Worm (Caenorhabditis elegans) whole organism, L2 larva: ENCODE results near the gene F54F2.14.

ENCODE experiments used
- C34F6.9 ChIP-seq: fragments of 150-350 bp; optimal IDR thresholded peaks from 2 replicates; lab custom pipeline; 2014; ENCODE audit warnings: missing biosample characterization, missing genetic modification characterization
- F13H6.1 ChIP-seq: sonication (generic microtip); optimal IDR thresholded peaks from 2 replicates; lab custom pipeline; 2016; ENCODE audit warnings: missing genetic modification characterization, missing compliant biosample characterization
- R02D3.7 ChIP-seq: fragments of 150-350 bp; optimal IDR thresholded peaks from 2 replicates; lab custom pipeline; 2014; ENCODE audit warnings: missing biosample characterization, missing genetic modification characterization
- alr-1 ChIP-seq: fragments of 150-350 bp; optimal IDR thresholded peaks from 2 replicates; lab custom pipeline; 2014; ENCODE audit warnings: missing biosample characterization, missing genetic modification characterization
- aly-2 ChIP-seq: fragments of 150-350 bp; optimal IDR thresholded peaks from 2 replicates; lab custom pipeline; 2014; ENCODE audit warnings: missing biosample characterization, missing genetic modification characterization
- ama-1 ChIP-seq: fragments of 150-350 bp; optimal IDR thresholded peaks from 2 replicates; lab custom pipeline; 2018; ENCODE audit warnings: inconsistent platforms
- blmp-1 ChIP-seq: sonication (generic microtip); optimal IDR thresholded peaks from 2 replicates; lab custom pipeline; 2017; ENCODE audit warnings: missing genetic modification characterization, mild to moderate bottlenecking, missing compliant biosample characterization, antibody characterized with exemption, moderate library complexity; ENCODE audit not compliant: insufficient read depth
- ceh-16 ChIP-seq: fragments of 150-350 bp; optimal IDR thresholded peaks from 2 replicates; lab custom pipeline; 2014; ENCODE audit warnings: missing biosample characterization, missing genetic modification characterization
- ceh-82 ChIP-seq: fragments of 150-350 bp; optimal IDR thresholded peaks from 2 replicates; lab custom pipeline; 2014; ENCODE audit warnings: missing biosample characterization, missing genetic modification characterization
- crh-2 ChIP-seq: sonication (generic microtip); optimal IDR thresholded peaks from 2 replicates; lab custom pipeline; 2017; ENCODE audit warnings: missing biosample characterization, missing genetic modification characterization
- egl-27 ChIP-seq: sonication (generic microtip); optimal IDR thresholded peaks from 3 replicates; lab custom pipeline; 2017; ENCODE audit warnings: missing biosample characterization, missing genetic modification reagents, missing genetic modification characterization
- elt-3 ChIP-seq: sonication (generic microtip); optimal IDR thresholded peaks from 2 replicates; lab custom pipeline; 2017; ENCODE audit warnings: missing biosample characterization, missing genetic modification characterization
- fos-1 ChIP-seq: fragments of 150-350 bp; optimal IDR thresholded peaks from 2 replicates; lab custom pipeline; 2014; ENCODE audit warnings: missing biosample characterization, missing genetic modification characterization
- gmeb-1 ChIP-seq: fragments of 150-350 bp; optimal IDR thresholded peaks from 2 replicates; lab custom pipeline; 2014; ENCODE audit warnings: missing biosample characterization, missing genetic modification characterization
- lin-11 ChIP-seq: fragments of 150-350 bp; sonication (generic microtip); optimal IDR thresholded peaks from 2 replicates; lab custom pipeline; 2014; ENCODE audit warnings: missing biosample characterization, missing genetic modification characterization, inconsistent platforms, mixed read lengths
- lin-13 ChIP-seq: fragments of 150-350 bp; optimal IDR thresholded peaks from 2 replicates; lab custom pipeline; 2014; ENCODE audit warnings: missing biosample characterization, missing genetic modification reagents, missing genetic modification characterization
- lsy-2 ChIP-seq, 2 experiments: fragments of 150-350 bp in 1 of 2; sonication (generic microtip) in 1 of 2; optimal IDR thresholded peaks; 2 replicates each; lab custom pipeline; 2014 to 2017; ENCODE audit warnings: missing biosample characterization in 2 of 2, missing genetic modification characterization in 2 of 2
- mbf-1 ChIP-seq: sonication (generic microtip); optimal IDR thresholded peaks from 2 replicates; lab custom pipeline; 2017; ENCODE audit warnings: missing biosample characterization, missing genetic modification characterization
- nhr-11 ChIP-seq: fragments of 150-350 bp; optimal IDR thresholded peaks from 2 replicates; lab custom pipeline; 2014; ENCODE audit warnings: missing biosample characterization, missing genetic modification characterization
- nhr-12 ChIP-seq: fragments of 150-350 bp; optimal IDR thresholded peaks from 2 replicates; lab custom pipeline; 2014; ENCODE audit warnings: missing biosample characterization, missing genetic modification characterization
- nhr-129 ChIP-seq: fragments of 150-350 bp; optimal IDR thresholded peaks from 2 replicates; lab custom pipeline; 2014; ENCODE audit warnings: missing biosample characterization, missing genetic modification characterization
- nhr-21 ChIP-seq: fragments of 150-350 bp; optimal IDR thresholded peaks from 2 replicates; lab custom pipeline; 2014; ENCODE audit warnings: missing biosample characterization, missing genetic modification characterization
- nhr-23 ChIP-seq: fragments of 150-350 bp; optimal IDR thresholded peaks from 2 replicates; lab custom pipeline; 2014; ENCODE audit warnings: missing biosample characterization, missing genetic modification reagents, missing genetic modification characterization
- nhr-237 ChIP-seq: fragments of 150-350 bp; optimal IDR thresholded peaks from 2 replicates; lab custom pipeline; 2014; ENCODE audit warnings: missing biosample characterization, missing genetic modification characterization
- nhr-25 ChIP-seq: fragments of 150-350 bp; sonication (generic microtip); optimal IDR thresholded peaks from 3 replicates; lab custom pipeline; 2014; ENCODE audit warnings: missing biosample characterization, missing genetic modification characterization
- nhr-77 ChIP-seq: fragments of 150-350 bp; optimal IDR thresholded peaks from 2 replicates; lab custom pipeline; 2014; ENCODE audit warnings: missing biosample characterization, missing genetic modification characterization
- peb-1 ChIP-seq: fragments of 150-350 bp; optimal IDR thresholded peaks from 2 replicates; lab custom pipeline; 2014; ENCODE audit warnings: missing biosample characterization, missing genetic modification characterization
- sem-4 ChIP-seq: fragments of 150-350 bp; optimal IDR thresholded peaks from 2 replicates; lab custom pipeline; 2014; ENCODE audit warnings: missing biosample characterization, missing genetic modification reagents, missing genetic modification characterization
- sma-3 ChIP-seq: sonication (generic microtip); optimal IDR thresholded peaks from 2 replicates; lab custom pipeline; 2016; ENCODE audit warnings: missing genetic modification reagents, missing genetic modification characterization, missing compliant biosample characterization
- sma-9 ChIP-seq, 2 experiments: fragments of 150-350 bp in 1 of 2; sonication (generic microtip) in 1 of 2; optimal IDR thresholded peaks; 2 replicates each; lab custom pipeline; 2014 to 2016; ENCODE audit warnings: missing genetic modification characterization in 2 of 2, mild to moderate bottlenecking in 1 of 2, missing biosample characterization in 1 of 2, missing compliant biosample characterization in 1 of 2, missing genetic modification reagents in 1 of 2, moderate library complexity in 1 of 2
- snpc-4 ChIP-seq: fragments of 150-350 bp; optimal IDR thresholded peaks from 2 replicates; lab custom pipeline; 2014; ENCODE audit warnings: missing biosample characterization, missing genetic modification characterization
- unc-39 ChIP-seq: fragments of 150-350 bp; optimal IDR thresholded peaks from 2 replicates; lab custom pipeline; 2014; ENCODE audit warnings: missing biosample characterization, missing genetic modification characterization
- unc-55 ChIP-seq: fragments of 150-350 bp; sonication (generic microtip); optimal IDR thresholded peaks from 3 replicates; lab custom pipeline; 2014; ENCODE audit warnings: missing biosample characterization, missing genetic modification reagents, missing genetic modification characterization
- unc-62 ChIP-seq: fragments of 150-350 bp; optimal IDR thresholded peaks from 2 replicates; lab custom pipeline; 2014; ENCODE audit warnings: missing biosample characterization, missing genetic modification reagents, missing genetic modification characterization
- ztf-11 ChIP-seq: sonication (generic microtip); optimal IDR thresholded peaks from 2 replicates; lab custom pipeline; 2017; ENCODE audit warnings: missing biosample characterization, missing genetic modification characterization
- ztf-4 ChIP-seq: fragments of 150-350 bp; optimal IDR thresholded peaks from 2 replicates; lab custom pipeline; 2014; ENCODE audit warnings: missing biosample characterization, missing genetic modification characterization

F54F2.14 gene

ce11 chrIII:8801864-8802818 is 10.8 kb downstream of the F54F2.14 start (continued):
- TF ChIP-seq nhr-129 (peak; percentile 99), ama-1 (lab: Kevin White, UChicago) (peak; percentile 76), R02D3.7 (tag; lab: Kevin White, UChicago) (no peak), lin-11 (tag; lab: Kevin White, UChicago) (peak; percentile 92), ztf-11 (tag; lab: Kevin White, UChicago) (peak; percentile 42), lin-13 (GFP tag; lab: Kevin White, UChicago) (peak; percentile 83), mbf-1 (tag; lab: Kevin White, UChicago) (no peak)

DNA sequence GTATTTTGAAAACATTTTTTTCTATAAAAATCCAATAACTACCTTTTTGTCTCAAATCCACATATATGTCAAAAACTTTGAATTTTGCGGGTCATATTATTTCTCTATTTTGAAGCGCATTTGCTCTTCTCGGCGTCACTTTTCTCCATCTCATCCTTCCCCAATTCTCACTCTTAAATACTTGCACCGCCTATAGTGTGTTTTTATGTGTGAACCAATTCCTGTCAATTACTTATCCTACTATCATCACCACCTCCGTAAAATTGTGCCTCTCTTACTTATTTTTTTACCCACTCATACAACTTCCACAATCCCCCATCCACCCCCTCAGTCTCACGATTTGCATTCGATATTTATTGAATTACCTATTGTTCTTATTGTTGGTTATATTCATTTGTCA is 14.5 kb downstream of the F54F2.14 start:
- TF ChIP-seq F13H6.1 (tag; lab: Kevin White, UChicago), result no peak
- TF ChIP-seq nhr-77 (tag; lab: Kevin White, UChicago), result no peak
- TF ChIP-seq sem-4, result no peak
- TF ChIP-seq ceh-82 (tag; lab: Kevin White, UChicago), result no peak
- TF ChIP-seq egl-27 (tag; lab: Kevin White, UChicago), result no peak
- no peak for TF ChIP-seq ama-1 (lab: Kevin White, UChicago)
- TF ChIP-seq lin-11 (tag; lab: Kevin White, UChicago), result no peak
- TF ChIP-seq unc-62 (GFP tag; lab: Kevin White, UChicago), result no peak
- TF ChIP-seq ztf-4 (tag; lab: Kevin White, UChicago), result no peak
- no peak for TF ChIP-seq ceh-16 (tag; lab: Kevin White, UChicago)
- no peak for TF ChIP-seq elt-3 (tag; lab: Kevin White, UChicago)
- no peak for TF ChIP-seq peb-1 (tag; lab: Kevin White, UChicago)
- TF ChIP-seq fos-1 (tag; lab: Kevin White, UChicago), result no peak
- no peak for TF ChIP-seq nhr-12 (tag; lab: Kevin White, UChicago)
- no peak for TF ChIP-seq snpc-4
- no peak for TF ChIP-seq nhr-237 (tag; lab: Kevin White, UChicago)
- TF ChIP-seq nhr-21 (tag; lab: Kevin White, UChicago), result no peak
- TF ChIP-seq alr-1 (tag; lab: Kevin White, UChicago), result no peak
- TF ChIP-seq lin-13 (GFP tag; lab: Kevin White, UChicago), result no peak
- TF ChIP-seq sma-3 (GFP tag; lab: Kevin White, UChicago), result no peak

ce11 chrIII:8807246-8807645 is 15.9 kb downstream of the F54F2.14 start, which contains the start of gene F54F2.7:
TSS of gene F54F2.7 (minus strand) at chrIII:8807346.
- TF ChIP-seq snpc-4, result no peak
- TF ChIP-seq nhr-237 (tag; lab: Kevin White, UChicago), result no peak
- TF ChIP-seq F13H6.1 (tag; lab: Kevin White, UChicago), result no peak
- TF ChIP-seq fos-1 (tag; lab: Kevin White, UChicago), result no peak
- TF ChIP-seq lin-11 (tag; lab: Kevin White, UChicago), result no peak

- TF ChIP-seq unc-39 (no peak), F13H6.1 (tag; lab: Kevin White, UChicago) (peak; percentile 43), nhr-129 (peak; percentile 73), blmp-1 (tag; lab: Kevin White, UChicago) (no peak), nhr-11 (tag; lab: Kevin White, UChicago) (no peak), ama-1 (lab: Kevin White, UChicago) (peak; percentile 7), sma-9 (GFP tag; optimal IDR thresholded peaks at IDR 0.05; lab: Kevin White, UChicago) (peak; percentile 39), sma-9 (tag; optimal IDR thresholded peaks at IDR 0.05; lab: Kevin White, UChicago) (no peak), lsy-2 (tag; optimal IDR thresholded peaks at IDR 0.05; lab: Kevin White, UChicago) (peak in 1 of 2 experiments; percentile 66), nhr-12 (tag; lab: Kevin White, UChicago) (no peak), nhr-237 (tag; lab: Kevin White, UChicago) (no peak), nhr-23 (no peak), C34F6.9 (peak; percentile 62), crh-2 (tag; lab: Kevin White, UChicago) (peak; percentile 30), aly-2 (tag; lab: Kevin White, UChicago) (no peak), nhr-25 (tag; lab: Kevin White, UChicago) (peak; percentile 1), gmeb-1 (tag; lab: Kevin White, UChicago) (peak; percentile 92), unc-55 (GFP tag; lab: Kevin White, UChicago) (peak; percentile 79), sma-3 (GFP tag; lab: Kevin White, UChicago) (peak; percentile 19), lin-13 (GFP tag; lab: Kevin White, UChicago) (peak; percentile 15), sem-4 (no peak)
These were observed 18.1 kb downstream of the F54F2.14 start, which contains the start of gene prx-19 for ce11 chrIII:8809245-8809971. TSS of gene prx-19 (minus strand) at chrIII:8809295.
